Worm (Caenorhabditis elegans) whole organism, L4 larva: ENCODE measurements around the gene tag-191.

Source experiments
- F26F4.8 ChIP-seq: fragments of 200-800 bp; sonication (Bioruptor generic); conservative IDR thresholded peaks from 2 replicates; pipeline ENCODE4 v1.3.6; 2022; ENCODE audit warnings: missing genetic modification characterization, missing compliant biosample characterization
- F49E8.2 ChIP-seq: sonication (generic microtip); optimal IDR thresholded peaks from 2 replicates; lab custom pipeline; 2016; ENCODE audit warnings: missing compliant biosample characterization, mild to moderate bottlenecking, missing genetic modification characterization, borderline replicate concordance
- R02D3.7 ChIP-seq: fragments of 150-350 bp; sonication (generic microtip); optimal IDR thresholded peaks from 3 replicates; lab custom pipeline; 2014; ENCODE audit warnings: missing biosample characterization, missing genetic modification characterization
- ZK546.5 ChIP-seq, 2 experiments: sonication (generic microtip); optimal IDR thresholded peaks; 2 replicates each; lab custom pipeline; 2017; ENCODE audit warnings: missing biosample characterization in 2 of 2, missing genetic modification characterization in 2 of 2
- aha-1 ChIP-seq: fragments of 150-350 bp; peaks from one replicate; lab custom pipeline; 2014; ENCODE audit warnings: missing biosample characterization, missing genetic modification characterization
- attf-4 ChIP-seq: sonication (generic microtip); optimal IDR thresholded peaks from 3 replicates; lab custom pipeline; 2017; ENCODE audit warnings: missing biosample characterization, missing genetic modification characterization
- ceh-20 ChIP-seq: fragments of 200-800 bp; sonication (Bioruptor generic); IDR thresholded peaks from 2 replicates; pipeline ENCODE4 v1.3.6; 2022; ENCODE audit warnings: missing genetic modification reagents, missing genetic modification characterization, missing compliant biosample characterization
- ces-1 ChIP-seq: fragments of 150-350 bp; sonication (generic microtip); optimal IDR thresholded peaks from 4 replicates; lab custom pipeline; 2014; ENCODE audit warnings: missing biosample characterization, missing genetic modification reagents, missing genetic modification characterization
- cey-2 ChIP-seq: sonication (generic microtip); optimal IDR thresholded peaks from 3 replicates; lab custom pipeline; 2017; ENCODE audit warnings: missing genetic modification characterization, mild to moderate bottlenecking, missing compliant biosample characterization, antibody characterized with exemption, borderline replicate concordance; ENCODE audit not compliant: insufficient read depth
- daf-16 ChIP-seq, 3 experiments: sonication (generic microtip); optimal IDR thresholded peaks; 2 replicates each; lab custom pipeline; 2016 to 2017; ENCODE audit warnings: missing genetic modification characterization in 3 of 3, missing genetic modification reagents in 3 of 3, mild to moderate bottlenecking in 2 of 3, missing compliant biosample characterization in 2 of 3, missing biosample characterization in 1 of 3, moderate library complexity in 1 of 3
- dmd-6 ChIP-seq: fragments of 200-800 bp; sonication (Bioruptor generic); IDR thresholded peaks from 2 replicates; pipeline ENCODE4 v1.3.6; 2022; ENCODE audit warnings: missing genetic modification reagents, missing genetic modification characterization, missing compliant biosample characterization
- egl-27 ChIP-seq: sonication (generic microtip); optimal IDR thresholded peaks from 3 replicates; lab custom pipeline; 2017; ENCODE audit warnings: missing biosample characterization, missing genetic modification reagents, missing genetic modification characterization
- jun-1 ChIP-seq: fragments of 150-350 bp; optimal IDR thresholded peaks from 2 replicates; lab custom pipeline; 2014; ENCODE audit warnings: missing biosample characterization, missing genetic modification reagents, missing genetic modification characterization
- lin-1 ChIP-seq: fragments of 200-800 bp; sonication (Bioruptor generic); IDR thresholded peaks from 2 replicates; pipeline ENCODE4 v1.3.6; 2022; ENCODE audit warnings: missing genetic modification reagents, missing genetic modification characterization, missing compliant biosample characterization
- lin-39 ChIP-seq: fragments of 150-350 bp; optimal IDR thresholded peaks from 2 replicates; lab custom pipeline; 2014; ENCODE audit warnings: missing biosample characterization, missing genetic modification reagents, missing genetic modification characterization
- lir-3 ChIP-seq: sonication (generic microtip); optimal IDR thresholded peaks from 2 replicates; lab custom pipeline; 2016; ENCODE audit warnings: mild to moderate bottlenecking, missing genetic modification characterization, missing compliant biosample characterization
- madf-5 ChIP-seq, 2 experiments: fragments of 200-800 bp; sonication (Bioruptor generic); IDR thresholded peaks; 2 replicates each; pipeline ENCODE4 v1.3.6; 2022; ENCODE audit warnings: missing compliant biosample characterization in 2 of 2, missing genetic modification characterization in 2 of 2
- nhr-10 ChIP-seq: fragments of 150-350 bp; optimal IDR thresholded peaks from 2 replicates; lab custom pipeline; 2014; ENCODE audit warnings: missing biosample characterization, missing genetic modification characterization
- nhr-28 ChIP-seq: fragments of 150-350 bp; optimal IDR thresholded peaks from 2 replicates; lab custom pipeline; 2014; ENCODE audit warnings: missing biosample characterization, missing genetic modification characterization
- nhr-41 ChIP-seq: fragments of 200-800 bp; sonication (Bioruptor generic); IDR thresholded peaks from 2 replicates; pipeline ENCODE4 v1.3.6; 2022; ENCODE audit warnings: missing genetic modification reagents, missing genetic modification characterization, missing compliant biosample characterization
- nhr-6 ChIP-seq: fragments of 150-350 bp; optimal IDR thresholded peaks from 2 replicates; lab custom pipeline; 2014; ENCODE audit warnings: missing biosample characterization, missing genetic modification characterization
- nhr-77 ChIP-seq: fragments of 150-350 bp; optimal IDR thresholded peaks from 2 replicates; lab custom pipeline; 2014; ENCODE audit warnings: missing biosample characterization, missing genetic modification characterization
- php-3 ChIP-seq: fragments of 200-800 bp; sonication (Bioruptor generic); IDR thresholded peaks from 2 replicates; pipeline ENCODE4 v1.3.6; 2022; ENCODE audit warnings: missing genetic modification reagents, missing genetic modification characterization, missing compliant biosample characterization
- pqm-1 ChIP-seq: sonication (generic microtip); optimal IDR thresholded peaks from 2 replicates; lab custom pipeline; 2017; ENCODE audit warnings: missing biosample characterization, missing genetic modification characterization
- skn-1 ChIP-seq: fragments of 150-350 bp; optimal IDR thresholded peaks from 2 replicates; lab custom pipeline; 2014; ENCODE audit warnings: missing biosample characterization, missing genetic modification characterization
- spr-3 ChIP-seq: fragments of 200-800 bp; sonication (Bioruptor generic); optimal IDR thresholded peaks from 2 replicates; lab custom pipeline; 2018; ENCODE audit warnings: mild to moderate bottlenecking, missing genetic modification characterization, missing compliant biosample characterization
- tra-1 ChIP-seq: fragments of 200-800 bp; sonication (Bioruptor generic); IDR thresholded peaks from 2 replicates; pipeline ENCODE4 v1.3.6; 2022; ENCODE audit warnings: missing genetic modification reagents, missing genetic modification characterization, missing compliant biosample characterization
- unc-130 ChIP-seq: sonication (generic microtip); optimal IDR thresholded peaks from 2 replicates; lab custom pipeline; 2016; ENCODE audit warnings: missing genetic modification reagents, missing genetic modification characterization, missing compliant biosample characterization
- unc-62 ChIP-seq, 3 experiments: fragments of 150-350 bp in 1 of 3; sonication (generic microtip); optimal IDR thresholded peaks in 2 of 3; peaks in 1 of 3; 1 replicate in 1 of 3; 2 replicates in 2 of 3; lab custom pipeline; 2014 to 2017; ENCODE audit warnings: missing biosample characterization in 3 of 3, missing genetic modification characterization in 3 of 3, missing genetic modification reagents in 3 of 3, missing genotype in 1 of 3
- zfp-3 ChIP-seq: fragments of 200-800 bp; sonication (Bioruptor generic); conservative IDR thresholded peaks from 2 replicates; pipeline ENCODE4 v1.3.6; 2022; ENCODE audit warnings: missing genetic modification reagents, missing genetic modification characterization, missing compliant biosample characterization
- ztf-7 ChIP-seq: fragments of 150-350 bp; optimal IDR thresholded peaks from 2 replicates; lab custom pipeline; 2014; ENCODE audit warnings: missing biosample characterization, missing genetic modification characterization

Gene tag-191

ce11 chrV:14542138-14542537 lies 6.0 kb upstream of the tag-191 start:
- no peak for TF ChIP-seq nhr-41 (GFP tag; lab: Robert Waterston, UW)
- TF ChIP-seq lin-1 (GFP tag; lab: Robert Waterston, UW): peak; percentile 43; the same call in 1 of the 2 replicates
- peak; percentile 50; the same call in 1 of the 2 replicates for TF ChIP-seq tra-1
- TF ChIP-seq dmd-6 (GFP tag; lab: Robert Waterston, UW): peak; percentile 57
- TF ChIP-seq php-3 (GFP tag; lab: Robert Waterston, UW): 0 out of 2 replicates have a peak, but pooled peaks have one; percentile 40
- peak; percentile 86 for TF ChIP-seq nhr-28 (tag; lab: Kevin White, UChicago)
- peak; percentile 65 for TF ChIP-seq nhr-77
- peak; percentile 73 for TF ChIP-seq nhr-6 (tag; lab: Kevin White, UChicago)
- TF ChIP-seq F26F4.8: no peak
- no peak for TF ChIP-seq unc-62 (GFP tag; optimal IDR thresholded peaks at IDR 0.05 in 1 of 2; lab: Kevin White, UChicago)
- TF ChIP-seq unc-62 (tag; optimal IDR thresholded peaks at IDR 0.05; lab: Kevin White, UChicago): no peak
- peak; percentile 94 for TF ChIP-seq pqm-1 (tag; lab: Kevin White, UChicago)
- peak; percentile 80 for TF ChIP-seq jun-1 (tag; lab: Kevin White, UChicago)
- no peak for TF ChIP-seq daf-16 (GFP tag; optimal IDR thresholded peaks at IDR 0.05; lab: Kevin White, UChicago)
- peak; percentile 32 for TF ChIP-seq daf-16 (tag; optimal IDR thresholded peaks at IDR 0.05; lab: Kevin White, UChicago)

ce11 chrV:14540932-14541331 lies 4.8 kb upstream of the tag-191 start:
- TF ChIP-seq lir-3 (tag; lab: Kevin White, UChicago) (no peak), unc-62 (GFP tag; optimal IDR thresholded peaks at IDR 0.05 in 1 of 2; lab: Kevin White, UChicago) (peak in 1 of 2 experiments; percentile 58), unc-62 (tag; optimal IDR thresholded peaks at IDR 0.05; lab: Kevin White, UChicago) (no peak), zfp-3 (GFP tag; lab: Robert Waterston, UW) (no peak)

ce11 chrV:14539355-14539754 lies 3.2 kb upstream of the tag-191 start:
- no peak for TF ChIP-seq unc-130 (GFP tag; lab: Kevin White, UChicago)
- no peak for TF ChIP-seq daf-16 (GFP tag; optimal IDR thresholded peaks at IDR 0.05; lab: Kevin White, UChicago)
- TF ChIP-seq daf-16 (tag; optimal IDR thresholded peaks at IDR 0.05; lab: Kevin White, UChicago): peak; percentile 35

ce11 chrV:14532374-14532773 lies 3.8 kb downstream of the tag-191 start:
- peak; percentile 70 for TF ChIP-seq aha-1 (tag; lab: Kevin White, UChicago)
- no peak for TF ChIP-seq spr-3 (GFP tag; lab: Kevin White, UChicago)
- no peak for TF ChIP-seq ztf-7
- no peak for TF ChIP-seq cey-2 (tag; lab: Kevin White, UChicago)

ce11 chrV:14530813-14531212 lies 5.4 kb downstream of the tag-191 start, which contains the start of gene kcnl-4:
kcnl-4 (plus strand) TSS chrV:14531113.
- TF ChIP-seq cey-2 (tag; lab: Kevin White, UChicago) (no peak), lir-3 (tag; lab: Kevin White, UChicago) (no peak), ZK546.5 (tag; optimal IDR thresholded peaks at IDR 0.05; lab: Kevin White, UChicago) (no peak), attf-4 (tag; lab: Kevin White, UChicago) (no peak), madf-5 (GFP tag; IDR thresholded peaks at IDR 0.05; lab: Robert Waterston, UW) (no peak), nhr-10 (tag; lab: Kevin White, UChicago) (no peak), lin-39 (tag; lab: Kevin White, UChicago) (no peak), R02D3.7 (tag; lab: Kevin White, UChicago) (no peak), F49E8.2 (tag; lab: Kevin White, UChicago) (no peak), skn-1 (tag; lab: Kevin White, UChicago) (no peak), egl-27 (no peak)

- no peak for TF ChIP-seq ceh-20 (GFP tag; lab: Robert Waterston, UW)
- peak; percentile 53 for TF ChIP-seq ces-1 (GFP tag; lab: Kevin White, UChicago)
These were observed 9.0 kb downstream of the tag-191 start for ce11 chrV:14527210-14527609.
